Worm (Caenorhabditis elegans): ENCODE measurements around the gene F38B6.6.

- no peak for TF ChIP-seq W03F9.2 (tag; optimal IDR thresholded peaks at IDR 0.05)
- no peak for TF ChIP-seq him-1 (tag; optimal IDR thresholded peaks at IDR 0.05)
- no peak for TF ChIP-seq dao-5 (tag; optimal IDR thresholded peaks at IDR 0.05)
Measured at ce11 chrX:6693331-6693730, 3.4 kb upstream of the F38B6.6 start, which contains the start of gene F38B6.3.

Data from whole organism, L4/young adult.